Worm (Caenorhabditis elegans) whole organism, young adult: ENCODE measurements around the gene lin-3.
A peak's percentile ranks its signal among the peaks of the same experiment; 100 is the strongest.

ENCODE experiments used
- B0035.1 ChIP-seq: sonication (generic microtip); optimal IDR thresholded peaks from 2 replicates; lab custom pipeline; 2016; ENCODE audit warnings: missing genetic modification characterization, mild to moderate bottlenecking, missing compliant biosample characterization, missing genotype, missing genetic modification reagents
- B0336.3 ChIP-seq: fragments of 200-800 bp; sonication (Bioruptor generic); IDR thresholded peaks from 2 replicates; pipeline ENCODE4 v1.3.6; 2022; ENCODE audit warnings: missing genetic modification characterization, missing compliant biosample characterization
- C06A6.2 ChIP-seq: fragments of 200-800 bp; sonication (Bioruptor generic); conservative IDR thresholded peaks from 2 replicates; pipeline ENCODE4 v1.3.6; 2022; ENCODE audit warnings: missing genetic modification characterization, missing compliant biosample characterization
- C17E4.6 ChIP-seq: fragments of 200-800 bp; sonication (Bioruptor generic); IDR thresholded peaks from 2 replicates; pipeline ENCODE4 v1.3.6; 2022; ENCODE audit warnings: missing genetic modification reagents, missing genetic modification characterization, missing compliant biosample characterization
- D2030.7 ChIP-seq: fragments of 200-800 bp; sonication (Bioruptor generic); IDR thresholded peaks from 2 replicates; pipeline ENCODE4 v1.3.6; 2022; ENCODE audit warnings: missing genetic modification reagents, missing genetic modification characterization, missing compliant biosample characterization
- F39B2.1 ChIP-seq: fragments of 200-800 bp; sonication (Bioruptor generic); IDR thresholded peaks from 2 replicates; pipeline ENCODE4 v1.3.6; 2022; ENCODE audit warnings: missing genetic modification reagents, missing genetic modification characterization, missing compliant biosample characterization
- F49E8.2 ChIP-seq: sonication (generic microtip); optimal IDR thresholded peaks from 3 replicates; lab custom pipeline; 2017; ENCODE audit warnings: missing genetic modification characterization, mild to moderate bottlenecking, missing compliant biosample characterization, antibody characterized with exemption, moderate library complexity; ENCODE audit not compliant: insufficient read depth
- F57A8.1 ChIP-seq: fragments of 200-800 bp; sonication (Bioruptor generic); optimal IDR thresholded peaks from 2 replicates; lab custom pipeline; 2018; ENCODE audit warnings: mild to moderate bottlenecking, missing genetic modification characterization, moderate library complexity, missing compliant biosample characterization
- F57C9.4 ChIP-seq: sonication (generic microtip); optimal IDR thresholded peaks from 2 replicates; lab custom pipeline; 2017; ENCODE audit warnings: mild to moderate bottlenecking, missing genetic modification characterization, missing compliant biosample characterization
- Y56A3A.18 ChIP-seq: fragments of 200-800 bp; sonication (Bioruptor generic); IDR thresholded peaks from 2 replicates; pipeline ENCODE4 v1.3.6; 2022; ENCODE audit warnings: missing genetic modification reagents, missing genetic modification characterization, missing compliant biosample characterization
- Y67H2A.10 ChIP-seq: fragments of 200-800 bp; sonication (Bioruptor generic); conservative IDR thresholded peaks from 2 replicates; pipeline ENCODE4 v1.3.6; 2022; ENCODE audit warnings: missing genetic modification reagents, missing genetic modification characterization, missing compliant biosample characterization
- ZK185.1 ChIP-seq: sonication (generic microtip); optimal IDR thresholded peaks from 2 replicates; lab custom pipeline; 2016; ENCODE audit warnings: mild to moderate bottlenecking, missing genetic modification characterization, missing compliant biosample characterization; ENCODE audit not compliant: poor library complexity, severe bottlenecking
- ama-1 ChIP-seq, 3 experiments: fragments of 150-350 bp in 1 of 3; sonication (generic microtip) in 2 of 3; optimal IDR thresholded peaks; 2 replicates each; lab custom pipeline; 2014 to 2018; ENCODE audit warnings: missing biosample characterization in 2 of 3, missing genetic modification characterization in 2 of 3, missing genetic modification reagents in 2 of 3
- athp-1 ChIP-seq: sonication (generic microtip); optimal IDR thresholded peaks from 2 replicates; lab custom pipeline; 2017; ENCODE audit warnings: mild to moderate bottlenecking, missing genetic modification characterization, missing compliant biosample characterization
- bed-2 ChIP-seq: fragments of 200-800 bp; sonication (Bioruptor generic); IDR thresholded peaks from 2 replicates; pipeline ENCODE4 v1.3.6; 2022; ENCODE audit warnings: missing genetic modification reagents, missing genetic modification characterization, missing compliant biosample characterization
- ceh-58 ChIP-seq: fragments of 200-800 bp; sonication (Bioruptor generic); IDR thresholded peaks from 2 replicates; pipeline ENCODE4 v1.3.6; 2022; ENCODE audit warnings: missing genetic modification characterization, missing compliant biosample characterization
- ceh-79 ChIP-seq: sonication (generic microtip); optimal IDR thresholded peaks from 2 replicates; lab custom pipeline; 2017; ENCODE audit warnings: mild to moderate bottlenecking, missing genetic modification characterization, missing compliant biosample characterization
- dox-1 ChIP-seq: fragments of 200-800 bp; sonication (Bioruptor generic); IDR thresholded peaks from 2 replicates; pipeline ENCODE4 v1.3.6; 2022; ENCODE audit warnings: missing genetic modification reagents, missing genetic modification characterization, missing compliant biosample characterization
- dpff-1 ChIP-seq: sonication (generic microtip); optimal IDR thresholded peaks from 2 replicates; lab custom pipeline; 2017; ENCODE audit warnings: mild to moderate bottlenecking, missing genetic modification characterization, missing compliant biosample characterization
- dpl-1 ChIP-seq: fragments of 150-350 bp; optimal IDR thresholded peaks from 2 replicates; lab custom pipeline; 2014; ENCODE audit warnings: missing biosample characterization, missing genetic modification reagents, missing genetic modification characterization
- ekl-4 ChIP-seq: fragments of 200-800 bp; sonication (Bioruptor generic); IDR thresholded peaks from 2 replicates; pipeline ENCODE4 v1.3.6; 2022; ENCODE audit warnings: missing genetic modification reagents, missing genetic modification characterization, missing compliant biosample characterization
- hrde-1 ChIP-seq: sonication (generic microtip); optimal IDR thresholded peaks from 2 replicates; lab custom pipeline; 2016; ENCODE audit warnings: missing genetic modification characterization, mild to moderate bottlenecking, missing compliant biosample characterization, moderate library complexity, missing genotype, missing genetic modification reagents, borderline replicate concordance
- hsf-1 ChIP-seq: fragments of 200-800 bp; sonication (Bioruptor generic); IDR thresholded peaks from 2 replicates; pipeline ENCODE4 v1.3.6; 2022; ENCODE audit warnings: missing genetic modification reagents, missing genetic modification characterization, missing compliant biosample characterization
- lag-1 ChIP-seq: fragments of 200-800 bp; sonication (Bioruptor generic); IDR thresholded peaks from 2 replicates; pipeline ENCODE4 v1.3.6; 2022; ENCODE audit warnings: missing genetic modification reagents, missing genetic modification characterization, missing compliant biosample characterization
- let-526 ChIP-seq: fragments of 200-800 bp; sonication (Bioruptor generic); IDR thresholded peaks from 2 replicates; pipeline ENCODE4 v1.3.6; 2022; ENCODE audit warnings: missing genetic modification reagents, missing genetic modification characterization, missing compliant biosample characterization
- let-607 ChIP-seq, 2 experiments: fragments of 200-800 bp in 1 of 2; sonication (Bioruptor generic) in 1 of 2; sonication (generic microtip) in 1 of 2; optimal IDR thresholded peaks; 2 replicates each; lab custom pipeline; 2016 to 2018; ENCODE audit warnings: mild to moderate bottlenecking in 2 of 2, missing compliant biosample characterization in 2 of 2, missing genetic modification characterization in 2 of 2, moderate library complexity in 2 of 2, missing genotype in 1 of 2
- lin-26 ChIP-seq: fragments of 200-800 bp; sonication (Bioruptor generic); IDR thresholded peaks from 2 replicates; pipeline ENCODE4 v1.3.6; 2022; ENCODE audit warnings: missing genetic modification reagents, missing genetic modification characterization, missing compliant biosample characterization
- lin-40 ChIP-seq: sonication (generic microtip); optimal IDR thresholded peaks from 2 replicates; lab custom pipeline; 2016; ENCODE audit warnings: missing genetic modification characterization, mild to moderate bottlenecking, missing compliant biosample characterization, missing genotype, missing genetic modification reagents
- lsl-1 ChIP-seq: fragments of 200-800 bp; sonication (Bioruptor generic); optimal IDR thresholded peaks from 2 replicates; lab custom pipeline; 2018; ENCODE audit warnings: mild to moderate bottlenecking, missing genetic modification characterization, moderate library complexity, missing compliant biosample characterization
- madf-6 ChIP-seq: fragments of 200-800 bp; sonication (Bioruptor generic); IDR thresholded peaks from 2 replicates; pipeline ENCODE4 v1.3.6; 2022; ENCODE audit warnings: missing genetic modification reagents, missing genetic modification characterization, missing compliant biosample characterization
- madf-8 ChIP-seq: fragments of 200-800 bp; sonication (Bioruptor generic); conservative IDR thresholded peaks from 2 replicates; pipeline ENCODE4 v1.3.6; 2022; ENCODE audit warnings: missing genetic modification reagents, missing genetic modification characterization, missing compliant biosample characterization
- mes-4 ChIP-seq: sonication (generic microtip); optimal IDR thresholded peaks from 2 replicates; lab custom pipeline; 2016; ENCODE audit warnings: missing genotype, missing genetic modification characterization, missing compliant biosample characterization
- nfyb-1 ChIP-seq: fragments of 200-800 bp; sonication (Bioruptor generic); IDR thresholded peaks from 2 replicates; pipeline ENCODE4 v1.3.6; 2022; ENCODE audit warnings: missing genetic modification reagents, missing genetic modification characterization, missing compliant biosample characterization
- nhr-179 ChIP-seq: sonication (generic microtip); optimal IDR thresholded peaks from 2 replicates; lab custom pipeline; 2016; ENCODE audit warnings: mild to moderate bottlenecking, missing genetic modification characterization, missing compliant biosample characterization
- pbrm-1 ChIP-seq: fragments of 200-800 bp; sonication (Bioruptor generic); IDR thresholded peaks from 2 replicates; pipeline ENCODE4 v1.3.6; 2022; ENCODE audit warnings: missing genetic modification reagents, missing genetic modification characterization, missing compliant biosample characterization
- pha-4 ChIP-seq: fragments of 150-350 bp; sonication (generic microtip); optimal IDR thresholded peaks from 2 replicates; lab custom pipeline; 2014; ENCODE audit warnings: missing biosample characterization, missing genetic modification reagents, missing genetic modification characterization
- sdz-38 ChIP-seq: sonication (generic microtip); optimal IDR thresholded peaks from 2 replicates; lab custom pipeline; 2016; ENCODE audit warnings: missing genotype, missing genetic modification characterization, missing compliant biosample characterization
- sptf-2 ChIP-seq: fragments of 200-800 bp; sonication (Bioruptor generic); optimal IDR thresholded peaks from 2 replicates; lab custom pipeline; 2018; ENCODE audit warnings: mild to moderate bottlenecking, missing genetic modification characterization, missing compliant biosample characterization
- tbp1 ChIP-seq: fragments of 200-800 bp; sonication (Bioruptor generic); optimal IDR thresholded peaks from 2 replicates; lab custom pipeline; 2018; ENCODE audit warnings: mild to moderate bottlenecking, missing genetic modification characterization, missing compliant biosample characterization
- tlf-1 ChIP-seq: fragments of 200-800 bp; sonication (Bioruptor generic); optimal IDR thresholded peaks from 2 replicates; lab custom pipeline; 2018; ENCODE audit warnings: mild to moderate bottlenecking, missing genetic modification characterization, missing compliant biosample characterization
- xnd-1 ChIP-seq: sonication (generic microtip); optimal IDR thresholded peaks from 2 replicates; lab custom pipeline; 2016; ENCODE audit warnings: missing genotype, missing genetic modification reagents, missing genetic modification characterization, missing compliant biosample characterization
- ztf-6 ChIP-seq: fragments of 200-800 bp; sonication (Bioruptor generic); IDR thresholded peaks from 2 replicates; pipeline ENCODE4 v1.3.6; 2022; ENCODE audit warnings: missing genetic modification reagents, missing genetic modification characterization, missing compliant biosample characterization

The lin-3 gene

DNA sequence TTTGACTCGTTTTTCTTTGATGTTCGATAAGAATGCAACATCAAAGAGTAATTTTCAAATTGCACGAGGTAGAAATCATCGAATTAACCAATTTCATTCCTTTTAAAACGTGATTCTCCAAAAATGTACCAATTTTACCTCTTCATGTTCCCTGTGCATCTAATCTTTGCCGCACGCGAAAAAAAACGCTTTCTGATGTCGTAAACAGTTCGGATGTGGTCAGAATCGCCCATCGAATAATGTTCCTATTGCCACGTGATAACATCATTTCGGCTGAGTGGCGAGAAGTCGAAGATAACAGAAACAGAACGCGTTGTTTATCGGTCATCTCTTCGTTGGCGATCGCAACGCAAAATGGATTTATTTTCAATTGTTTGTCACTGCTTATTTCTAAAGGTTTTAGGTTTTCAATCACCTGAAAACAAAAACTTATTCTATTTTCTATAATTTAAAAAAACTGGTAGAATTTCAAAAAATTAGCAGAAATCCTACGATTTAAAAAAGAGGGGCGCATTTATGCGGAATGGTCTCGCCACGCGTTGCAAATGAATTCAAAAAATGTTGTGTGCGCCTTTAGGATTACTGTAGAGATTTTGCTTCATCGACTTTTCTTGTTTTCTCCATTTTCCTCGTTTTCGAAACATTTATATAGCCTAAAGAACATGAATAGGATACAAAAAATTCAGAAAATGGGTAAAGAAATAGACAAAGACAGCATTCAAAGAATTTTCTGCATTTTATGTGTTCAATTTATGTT, 32.4 kb upstream of the lin-3 start, which contains the start of gene mogs-1 (continued):
- TF ChIP-seq ZK185.1 (tag; lab: Kevin White, UChicago) (no peak), nfyb-1 (GFP tag; lab: Robert Waterston, UW) (no peak), xnd-1 (tag; lab: Kevin White, UChicago) (no peak), C17E4.6 (no peak), F49E8.2 (tag; lab: Kevin White, UChicago) (no peak), mes-4 (no peak), lin-26 (no peak), dox-1 (GFP tag; lab: Robert Waterston, UW) (0 out of 2 replicates have a peak, but pooled peaks have one; percentile 42), D2030.7 (GFP tag; lab: Robert Waterston, UW) (no peak), tlf-1 (no peak), F57A8.1 (GFP tag; lab: Kevin White, UChicago) (no peak), nhr-179 (tag; lab: Kevin White, UChicago) (no peak), ztf-6 (GFP tag; lab: Robert Waterston, UW) (no peak)

DNA sequence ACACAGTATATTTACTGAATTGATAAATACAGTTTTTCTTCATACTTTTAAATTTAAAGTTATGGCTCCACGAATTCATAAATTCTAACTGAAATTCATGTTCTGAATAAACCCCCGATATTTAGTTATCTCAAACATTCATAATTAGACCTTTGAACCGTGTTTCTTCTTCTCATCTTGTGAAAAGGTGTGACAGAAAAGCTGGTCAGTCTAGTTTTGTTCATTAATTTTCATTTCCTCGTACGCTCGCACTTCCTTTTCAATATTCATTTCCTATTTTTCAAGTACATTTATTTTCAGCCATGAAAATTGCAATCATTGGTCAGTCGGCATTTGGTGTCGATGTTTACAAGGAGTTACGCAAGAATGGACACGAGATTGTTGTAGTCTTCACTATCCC, 31.8 kb upstream of the lin-3 start, which contains the start of gene alh-3:
alh-3 (plus strand) TSS at position 301 of the 400 bp plus-strand sequence.
- TF ChIP-seq ama-1 (optimal IDR thresholded peaks at IDR 0.05; lab: Kevin White, UChicago), result peak; percentile 7
- no peak for TF ChIP-seq ama-1 (GFP tag; optimal IDR thresholded peaks at IDR 0.05; lab: Kevin White, UChicago)
- no peak for TF ChIP-seq Y56A3A.18 (GFP tag; lab: Robert Waterston, UW)

DNA sequence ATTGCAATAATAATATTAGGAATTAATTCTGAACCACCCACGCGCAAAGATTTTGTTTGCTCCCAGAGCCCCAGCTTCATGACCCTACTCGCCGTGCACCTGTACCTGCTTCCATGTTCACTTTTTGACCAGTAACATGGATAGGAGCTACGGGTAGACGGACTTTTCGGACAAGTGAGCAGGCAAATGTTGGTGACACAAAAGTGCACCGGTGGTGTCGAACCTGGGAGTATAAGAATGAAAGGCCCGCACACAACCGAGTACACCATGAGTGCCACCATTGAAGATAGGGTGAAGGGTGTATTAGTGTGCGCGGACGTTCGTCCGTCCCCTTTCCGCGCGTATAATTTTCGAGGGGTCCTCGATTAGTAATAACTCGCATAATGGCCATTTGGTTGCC, 28.2 kb upstream of the lin-3 start:
- TF ChIP-seq hrde-1 (tag; lab: Kevin White, UChicago) (peak; percentile 95), sdz-38 (tag; lab: Kevin White, UChicago) (peak; percentile 64), ceh-58 (GFP tag; lab: Robert Waterston, UW) (peak; percentile 96; the same call in 1 of the 2 replicates), dpl-1 (GFP tag; lab: Kevin White, UChicago) (no peak), let-526 (peak; percentile 85), ztf-6 (GFP tag; lab: Robert Waterston, UW) (no peak), madf-8 (GFP tag; lab: Robert Waterston, UW) (peak; percentile 55; the same call in 1 of the 2 replicates), pha-4 (tag; lab: Kevin White, UChicago) (no peak), let-607 (tag; optimal IDR thresholded peaks at IDR 0.05; lab: Kevin White, UChicago) (peak in 1 of 2 experiments; percentile 55), lsl-1 (GFP tag; lab: Kevin White, UChicago) (peak; percentile 68), ama-1 (optimal IDR thresholded peaks at IDR 0.05; lab: Kevin White, UChicago) (peak; percentile 55), ama-1 (GFP tag; optimal IDR thresholded peaks at IDR 0.05; lab: Kevin White, UChicago) (peak; percentile 41 to 76), bed-2 (GFP tag; lab: Robert Waterston, UW) (peak; percentile 72; the same call in 1 of the 2 replicates), ceh-79 (tag; lab: Kevin White, UChicago) (peak; percentile 93), tbp1 (GFP tag; lab: Kevin White, UChicago) (peak; percentile 98), F57C9.4 (peak; percentile 82), sptf-2 (GFP tag; lab: Kevin White, UChicago) (peak; percentile 97), dpff-1 (peak; percentile 86), ekl-4 (GFP tag; lab: Robert Waterston, UW) (peak; percentile 88), F39B2.1 (GFP tag; lab: Robert Waterston, UW) (no peak), lin-40 (tag; lab: Kevin White, UChicago) (no peak), tlf-1 (peak; percentile 70), B0035.1 (tag; lab: Kevin White, UChicago) (peak; percentile 84), pbrm-1 (GFP tag; lab: Robert Waterston, UW) (peak; percentile 89), madf-6 (peak; percentile 80), B0336.3 (GFP tag; lab: Robert Waterston, UW) (peak; percentile 90), C06A6.2 (GFP tag; lab: Robert Waterston, UW) (peak; percentile 63; the same call in 1 of the 2 replicates), hsf-1 (GFP tag; lab: Robert Waterston, UW) (peak; percentile 80; the same call in 1 of the 2 replicates), lag-1 (GFP tag; lab: Robert Waterston, UW) (no peak), Y67H2A.10 (no peak), nhr-179 (tag; lab: Kevin White, UChicago) (peak; percentile 51), athp-1 (peak; percentile 93)
